Worm (Caenorhabditis elegans) whole organism, L2 larva: Measurements from ENCODE around the gene Y41C4A.11.

ENCODE experiments used
- C34F6.9 ChIP-seq: fragments of 150-350 bp; optimal IDR thresholded peaks from 2 replicates; lab custom pipeline; 2014; ENCODE audit warnings: missing biosample characterization, missing genetic modification characterization
- F13H6.1 ChIP-seq: sonication (generic microtip); optimal IDR thresholded peaks from 2 replicates; lab custom pipeline; 2016; ENCODE audit warnings: missing genetic modification characterization, missing compliant biosample characterization
- R02D3.7 ChIP-seq: fragments of 150-350 bp; optimal IDR thresholded peaks from 2 replicates; lab custom pipeline; 2014; ENCODE audit warnings: missing biosample characterization, missing genetic modification characterization
- Y55F3AM.14 ChIP-seq: fragments of 200-800 bp; sonication (Bioruptor generic); optimal IDR thresholded peaks from 2 replicates; lab custom pipeline; 2018; ENCODE audit warnings: mild to moderate bottlenecking, missing genetic modification characterization, missing compliant biosample characterization
- ZK546.5 ChIP-seq: sonication (generic microtip); optimal IDR thresholded peaks from 2 replicates; lab custom pipeline; 2017; ENCODE audit warnings: missing biosample characterization, missing genetic modification characterization
- alr-1 ChIP-seq: fragments of 150-350 bp; optimal IDR thresholded peaks from 2 replicates; lab custom pipeline; 2014; ENCODE audit warnings: missing biosample characterization, missing genetic modification characterization
- aly-2 ChIP-seq: fragments of 150-350 bp; optimal IDR thresholded peaks from 2 replicates; lab custom pipeline; 2014; ENCODE audit warnings: missing biosample characterization, missing genetic modification characterization
- ama-1 ChIP-seq: fragments of 150-350 bp; optimal IDR thresholded peaks from 2 replicates; lab custom pipeline; 2018; ENCODE audit warnings: inconsistent platforms
- blmp-1 ChIP-seq: sonication (generic microtip); optimal IDR thresholded peaks from 2 replicates; lab custom pipeline; 2017; ENCODE audit warnings: missing genetic modification characterization, mild to moderate bottlenecking, missing compliant biosample characterization, antibody characterized with exemption, moderate library complexity; ENCODE audit not compliant: insufficient read depth
- ceh-16 ChIP-seq: fragments of 150-350 bp; optimal IDR thresholded peaks from 2 replicates; lab custom pipeline; 2014; ENCODE audit warnings: missing biosample characterization, missing genetic modification characterization
- crh-2 ChIP-seq: sonication (generic microtip); optimal IDR thresholded peaks from 2 replicates; lab custom pipeline; 2017; ENCODE audit warnings: missing biosample characterization, missing genetic modification characterization
- egl-27 ChIP-seq: sonication (generic microtip); optimal IDR thresholded peaks from 3 replicates; lab custom pipeline; 2017; ENCODE audit warnings: missing biosample characterization, missing genetic modification reagents, missing genetic modification characterization
- fos-1 ChIP-seq: fragments of 150-350 bp; optimal IDR thresholded peaks from 2 replicates; lab custom pipeline; 2014; ENCODE audit warnings: missing biosample characterization, missing genetic modification characterization
- gmeb-1 ChIP-seq: fragments of 150-350 bp; optimal IDR thresholded peaks from 2 replicates; lab custom pipeline; 2014; ENCODE audit warnings: missing biosample characterization, missing genetic modification characterization
- lin-11 ChIP-seq: fragments of 150-350 bp; sonication (generic microtip); optimal IDR thresholded peaks from 2 replicates; lab custom pipeline; 2014; ENCODE audit warnings: missing biosample characterization, missing genetic modification characterization, inconsistent platforms, mixed read lengths
- lin-13 ChIP-seq: fragments of 150-350 bp; optimal IDR thresholded peaks from 2 replicates; lab custom pipeline; 2014; ENCODE audit warnings: missing biosample characterization, missing genetic modification reagents, missing genetic modification characterization
- lin-39 ChIP-seq: fragments of 150-350 bp; optimal IDR thresholded peaks from 2 replicates; lab custom pipeline; 2014; ENCODE audit warnings: missing biosample characterization, missing genetic modification reagents, missing genetic modification characterization
- lsy-2 ChIP-seq, 2 experiments: fragments of 150-350 bp in 1 of 2; sonication (generic microtip) in 1 of 2; optimal IDR thresholded peaks; 2 replicates each; lab custom pipeline; 2014 to 2017; ENCODE audit warnings: missing biosample characterization in 2 of 2, missing genetic modification characterization in 2 of 2
- mab-5 ChIP-seq: fragments of 150-350 bp; optimal IDR thresholded peaks from 2 replicates; lab custom pipeline; 2014; ENCODE audit warnings: missing biosample characterization, missing genetic modification characterization
- mdl-1 ChIP-seq, 2 experiments: fragments of 150-350 bp in 1 of 2; sonication (generic microtip) in 1 of 2; optimal IDR thresholded peaks; 2 replicates each; lab custom pipeline; 2017; ENCODE audit warnings: missing biosample characterization in 2 of 2, missing genetic modification characterization in 2 of 2
- nhr-10 ChIP-seq: sonication (generic microtip); optimal IDR thresholded peaks from 2 replicates; lab custom pipeline; 2017; ENCODE audit warnings: missing biosample characterization, missing genetic modification characterization
- nhr-129 ChIP-seq: fragments of 150-350 bp; optimal IDR thresholded peaks from 2 replicates; lab custom pipeline; 2014; ENCODE audit warnings: missing biosample characterization, missing genetic modification characterization
- nhr-21 ChIP-seq: fragments of 150-350 bp; optimal IDR thresholded peaks from 2 replicates; lab custom pipeline; 2014; ENCODE audit warnings: missing biosample characterization, missing genetic modification characterization
- nhr-23 ChIP-seq: fragments of 150-350 bp; optimal IDR thresholded peaks from 2 replicates; lab custom pipeline; 2014; ENCODE audit warnings: missing biosample characterization, missing genetic modification reagents, missing genetic modification characterization
- nhr-25 ChIP-seq: fragments of 150-350 bp; sonication (generic microtip); optimal IDR thresholded peaks from 3 replicates; lab custom pipeline; 2014; ENCODE audit warnings: missing biosample characterization, missing genetic modification characterization
- nhr-6 ChIP-seq: fragments of 150-350 bp; optimal IDR thresholded peaks from 2 replicates; lab custom pipeline; 2014; ENCODE audit warnings: missing biosample characterization, missing genetic modification characterization
- nhr-77 ChIP-seq: fragments of 150-350 bp; optimal IDR thresholded peaks from 2 replicates; lab custom pipeline; 2014; ENCODE audit warnings: missing biosample characterization, missing genetic modification characterization
- sem-4 ChIP-seq: fragments of 150-350 bp; optimal IDR thresholded peaks from 2 replicates; lab custom pipeline; 2014; ENCODE audit warnings: missing biosample characterization, missing genetic modification reagents, missing genetic modification characterization
- skn-1 ChIP-seq: sonication (generic microtip); optimal IDR thresholded peaks from 2 replicates; lab custom pipeline; 2017; ENCODE audit warnings: missing biosample characterization, missing genetic modification characterization
- sma-9 ChIP-seq, 2 experiments: fragments of 150-350 bp in 1 of 2; sonication (generic microtip) in 1 of 2; optimal IDR thresholded peaks; 2 replicates each; lab custom pipeline; 2014 to 2016; ENCODE audit warnings: missing genetic modification characterization in 2 of 2, mild to moderate bottlenecking in 1 of 2, missing biosample characterization in 1 of 2, missing compliant biosample characterization in 1 of 2, missing genetic modification reagents in 1 of 2, moderate library complexity in 1 of 2
- snpc-4 ChIP-seq: fragments of 150-350 bp; optimal IDR thresholded peaks from 2 replicates; lab custom pipeline; 2014; ENCODE audit warnings: missing biosample characterization, missing genetic modification characterization
- unc-39 ChIP-seq: fragments of 150-350 bp; optimal IDR thresholded peaks from 2 replicates; lab custom pipeline; 2014; ENCODE audit warnings: missing biosample characterization, missing genetic modification characterization
- unc-55 ChIP-seq: fragments of 150-350 bp; sonication (generic microtip); optimal IDR thresholded peaks from 3 replicates; lab custom pipeline; 2014; ENCODE audit warnings: missing biosample characterization, missing genetic modification reagents, missing genetic modification characterization
- unc-62 ChIP-seq: fragments of 150-350 bp; optimal IDR thresholded peaks from 2 replicates; lab custom pipeline; 2014; ENCODE audit warnings: missing biosample characterization, missing genetic modification reagents, missing genetic modification characterization
- zag-1 ChIP-seq: fragments of 150-350 bp; optimal IDR thresholded peaks from 2 replicates; lab custom pipeline; 2014; ENCODE audit warnings: missing biosample characterization, missing genetic modification characterization
- ztf-1 ChIP-seq: fragments of 200-800 bp; sonication (Bioruptor generic); conservative IDR thresholded peaks from 2 replicates; pipeline ENCODE4 v1.3.6; 2022; ENCODE audit warnings: missing genetic modification characterization, missing compliant biosample characterization
- ztf-11 ChIP-seq: sonication (generic microtip); optimal IDR thresholded peaks from 2 replicates; lab custom pipeline; 2017; ENCODE audit warnings: missing biosample characterization, missing genetic modification characterization
- ztf-4 ChIP-seq: fragments of 150-350 bp; optimal IDR thresholded peaks from 2 replicates; lab custom pipeline; 2014; ENCODE audit warnings: missing biosample characterization, missing genetic modification characterization

The Y41C4A.11 gene

DNA sequence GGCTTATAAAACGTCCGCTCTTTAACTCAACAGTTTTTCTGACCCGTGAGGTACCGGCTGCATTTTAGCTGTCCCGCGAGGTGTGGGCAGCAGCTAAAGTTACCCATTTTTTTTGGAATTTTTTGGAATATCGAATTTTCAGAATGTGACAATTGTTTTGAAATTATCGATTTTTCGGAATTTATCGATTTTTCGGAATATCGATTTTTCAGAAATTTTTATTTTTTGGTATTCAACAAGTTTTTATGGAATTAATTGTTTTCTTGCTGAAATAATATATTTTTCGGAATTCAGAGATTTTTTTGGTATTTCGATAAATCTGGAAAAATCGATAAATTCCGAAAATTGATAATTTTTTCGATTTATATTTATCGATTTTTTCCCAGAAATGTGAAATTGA lies 13.3 kb downstream of the Y41C4A.11 start:
- TF ChIP-seq nhr-10 (no peak), nhr-23 (tag; lab: Kevin White, UChicago) (no peak), ceh-16 (no peak), nhr-77 (tag; lab: Kevin White, UChicago) (no peak), unc-55 (no peak), ztf-1 (GFP tag; lab: Robert Waterston, UW) (no peak), unc-39 (tag; lab: Kevin White, UChicago) (no peak), blmp-1 (no peak), nhr-21 (tag; lab: Kevin White, UChicago) (no peak), alr-1 (tag; lab: Kevin White, UChicago) (no peak), crh-2 (no peak)

DNA sequence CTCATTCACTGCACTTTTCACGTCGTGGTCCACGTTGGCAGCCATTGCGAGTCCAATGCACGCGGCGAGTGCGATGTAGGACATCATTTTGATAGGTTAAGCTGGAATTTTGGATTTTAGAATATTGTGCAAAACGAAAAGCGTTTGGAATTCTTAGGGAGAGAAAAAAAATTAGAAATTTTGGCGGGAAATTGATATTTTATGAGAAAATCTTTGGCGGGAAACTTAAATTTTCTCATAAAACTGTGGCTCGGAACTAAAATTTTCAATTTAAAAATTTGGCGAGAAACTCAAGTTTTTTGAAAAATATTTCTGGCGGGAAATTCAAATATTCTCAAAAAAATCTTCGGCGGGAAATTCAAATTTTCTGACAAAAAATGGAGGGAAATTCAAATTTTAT lies 17.9 kb downstream of the Y41C4A.11 start, which contains the start of gene sup-1:
sup-1 (minus strand) TSS at position 101 of the 400 bp plus-strand sequence.
- TF ChIP-seq unc-62 (GFP tag; lab: Kevin White, UChicago) (no peak), R02D3.7 (no peak), C34F6.9 (tag; lab: Kevin White, UChicago) (no peak), nhr-25 (tag; lab: Kevin White, UChicago) (no peak)

DNA sequence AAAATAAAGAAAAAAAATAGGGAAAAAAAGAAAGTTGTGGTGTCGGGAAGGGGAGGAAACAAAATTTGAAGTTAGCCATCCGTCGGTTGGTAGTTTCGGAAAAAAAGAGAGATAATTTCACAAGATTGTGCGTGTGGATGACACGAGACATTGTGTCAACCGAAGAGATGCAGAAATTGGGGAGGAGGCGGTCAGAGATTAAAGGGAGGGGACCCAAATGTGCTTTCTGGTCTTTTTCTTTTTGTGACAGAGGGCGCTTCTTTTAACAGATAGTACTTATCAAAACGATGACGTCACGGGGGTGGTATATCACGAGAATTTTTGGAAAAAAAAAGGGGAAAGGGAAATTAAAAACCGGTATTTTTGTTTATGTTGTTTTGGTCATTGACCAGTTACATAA lies 18.8 kb downstream of the Y41C4A.11 start:
- TF ChIP-seq ztf-11: no peak
- TF ChIP-seq ama-1: no peak
- TF ChIP-seq lsy-2 (tag; optimal IDR thresholded peaks at IDR 0.05; lab: Kevin White, UChicago): peak in 1 of 2 experiments; percentile 64
- TF ChIP-seq gmeb-1 (tag; lab: Kevin White, UChicago): peak; percentile 13
- TF ChIP-seq lin-11 (tag; lab: Kevin White, UChicago): no peak
- peak; percentile 46 for TF ChIP-seq crh-2
- peak; percentile 27 for TF ChIP-seq lin-13
- TF ChIP-seq fos-1 (tag; lab: Kevin White, UChicago): peak; percentile 14
- peak; percentile 21 for TF ChIP-seq ztf-4 (tag; lab: Kevin White, UChicago)
- no peak for TF ChIP-seq Y55F3AM.14 (GFP tag; lab: Kevin White, UChicago)
- TF ChIP-seq sem-4: peak; percentile 90
- TF ChIP-seq unc-55: peak; percentile 47
- peak; percentile 70 for TF ChIP-seq sma-9 (GFP tag; optimal IDR thresholded peaks at IDR 0.05; lab: Kevin White, UChicago)
- no peak for TF ChIP-seq sma-9 (tag; optimal IDR thresholded peaks at IDR 0.05; lab: Kevin White, UChicago)
- TF ChIP-seq F13H6.1 (tag; lab: Kevin White, UChicago): peak; percentile 54
- no peak for TF ChIP-seq nhr-6
- no peak for TF ChIP-seq nhr-77 (tag; lab: Kevin White, UChicago)
- no peak for TF ChIP-seq nhr-21 (tag; lab: Kevin White, UChicago)
- TF ChIP-seq nhr-129 (tag; lab: Kevin White, UChicago): peak; percentile 34
- peak; percentile 16 for TF ChIP-seq egl-27 (tag; lab: Kevin White, UChicago)
- TF ChIP-seq snpc-4 (tag; lab: Kevin White, UChicago): peak; percentile 1
- peak; percentile 12 to 27 for TF ChIP-seq mdl-1 (tag; optimal IDR thresholded peaks at IDR 0.05; lab: Kevin White, UChicago)
- peak; percentile 33 for TF ChIP-seq blmp-1
- peak; percentile 33 for TF ChIP-seq mab-5 (tag; lab: Kevin White, UChicago)
- peak; percentile 37 for TF ChIP-seq C34F6.9 (tag; lab: Kevin White, UChicago)

DNA sequence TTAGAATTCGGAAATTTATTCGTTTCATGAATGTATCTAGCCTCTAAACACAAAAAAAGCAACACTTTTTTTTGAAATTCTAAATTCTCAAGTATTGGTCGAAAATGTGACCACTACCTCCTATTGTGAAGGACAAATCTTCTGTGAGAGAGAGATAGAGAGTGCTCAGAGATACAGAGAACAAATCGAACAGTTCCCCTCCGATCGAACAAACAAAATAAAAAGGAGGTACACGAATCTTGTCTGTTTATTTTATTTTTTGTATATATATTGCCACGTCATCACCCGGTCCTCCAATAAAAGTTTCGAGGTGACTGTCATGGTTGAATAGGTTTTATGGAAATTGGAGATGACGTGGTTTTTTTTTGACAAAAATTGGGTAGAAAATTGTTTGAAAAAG lies 21.2 kb downstream of the Y41C4A.11 start:
- no peak for TF ChIP-seq unc-62 (GFP tag; lab: Kevin White, UChicago)
- TF ChIP-seq Y55F3AM.14 (GFP tag; lab: Kevin White, UChicago): no peak
- TF ChIP-seq alr-1 (tag; lab: Kevin White, UChicago): no peak
- no peak for TF ChIP-seq lin-39 (tag; lab: Kevin White, UChicago)
- no peak for TF ChIP-seq sma-9 (GFP tag; optimal IDR thresholded peaks at IDR 0.05; lab: Kevin White, UChicago)
- no peak for TF ChIP-seq sma-9 (tag; optimal IDR thresholded peaks at IDR 0.05; lab: Kevin White, UChicago)
- TF ChIP-seq C34F6.9 (tag; lab: Kevin White, UChicago): peak; percentile 1
- no peak for TF ChIP-seq nhr-25 (tag; lab: Kevin White, UChicago)
- TF ChIP-seq F13H6.1 (tag; lab: Kevin White, UChicago): peak; percentile 19
- TF ChIP-seq unc-39 (tag; lab: Kevin White, UChicago): no peak
- no peak for TF ChIP-seq nhr-23 (tag; lab: Kevin White, UChicago)
- TF ChIP-seq nhr-129 (tag; lab: Kevin White, UChicago): no peak
- TF ChIP-seq ZK546.5 (tag; lab: Kevin White, UChicago): no peak
- no peak for TF ChIP-seq egl-27 (tag; lab: Kevin White, UChicago)
- TF ChIP-seq ztf-1 (GFP tag; lab: Robert Waterston, UW): no peak
- no peak for TF ChIP-seq gmeb-1 (tag; lab: Kevin White, UChicago)
- TF ChIP-seq skn-1 (tag; lab: Kevin White, UChicago): no peak
- no peak for TF ChIP-seq lin-11 (tag; lab: Kevin White, UChicago)
- no peak for TF ChIP-seq nhr-10
- no peak for TF ChIP-seq fos-1 (tag; lab: Kevin White, UChicago)
- TF ChIP-seq nhr-77 (tag; lab: Kevin White, UChicago): no peak
- TF ChIP-seq crh-2: peak; percentile 57
- TF ChIP-seq aly-2 (tag; lab: Kevin White, UChicago): no peak
- TF ChIP-seq zag-1 (tag; lab: Kevin White, UChicago): no peak
